Worm (Caenorhabditis elegans) whole organism, mixed stage, embryonic: Measurements from ENCODE around the gene H41C03.1.

ENCODE experiments used
- M03D4.4 ChIP-seq: sonication (generic microtip); optimal IDR thresholded peaks from 2 replicates; lab custom pipeline; 2017; ENCODE audit warnings: mild to moderate bottlenecking, missing genetic modification characterization, missing compliant biosample characterization
- bed-3 ChIP-seq: fragments of 200-800 bp; sonication (Bioruptor generic); optimal IDR thresholded peaks from 3 replicates; lab custom pipeline; 2018; ENCODE audit warnings: mild to moderate bottlenecking, missing genetic modification characterization, moderate library complexity, missing compliant biosample characterization
- blmp-1 ChIP-seq: fragments of 150-350 bp; optimal IDR thresholded peaks from 2 replicates; lab custom pipeline; 2014; ENCODE audit warnings: missing biosample characterization, missing genetic modification characterization
- ceh-39 ChIP-seq: fragments of 150-350 bp; optimal IDR thresholded peaks from 2 replicates; lab custom pipeline; 2014; ENCODE audit warnings: missing biosample characterization, missing genetic modification characterization
- ceh-43 ChIP-seq: fragments of 200-800 bp; sonication (Bioruptor generic); optimal IDR thresholded peaks from 2 replicates; lab custom pipeline; 2018; ENCODE audit warnings: mild to moderate bottlenecking, missing genetic modification characterization, moderate library complexity, missing compliant biosample characterization
- ceh-83 ChIP-seq: fragments of 200-800 bp; sonication (Bioruptor generic); optimal IDR thresholded peaks from 2 replicates; lab custom pipeline; 2018; ENCODE audit warnings: mild to moderate bottlenecking, missing genetic modification characterization, missing compliant biosample characterization
- ces-1 ChIP-seq: fragments of 150-350 bp; optimal IDR thresholded peaks from 2 replicates; lab custom pipeline; 2014; ENCODE audit warnings: missing biosample characterization, missing genetic modification reagents, missing genetic modification characterization
- cnd-1 ChIP-seq: fragments of 200-800 bp; sonication (Bioruptor generic); optimal IDR thresholded peaks from 2 replicates; lab custom pipeline; 2018; ENCODE audit warnings: mild to moderate bottlenecking, missing genetic modification characterization, missing compliant biosample characterization
- elt-1 ChIP-seq: sonication (generic microtip); optimal IDR thresholded peaks from 2 replicates; lab custom pipeline; 2017; ENCODE audit warnings: missing genetic modification characterization, mild to moderate bottlenecking, missing compliant biosample characterization, antibody characterized with exemption, moderate library complexity, borderline replicate concordance; ENCODE audit not compliant: insufficient read depth
- elt-3 ChIP-seq: fragments of 150-350 bp; optimal IDR thresholded peaks from 2 replicates; lab custom pipeline; 2014; ENCODE audit warnings: missing biosample characterization, missing genetic modification characterization
- flh-1 ChIP-seq: fragments of 200-800 bp; sonication (Bioruptor generic); optimal IDR thresholded peaks from 2 replicates; lab custom pipeline; 2018; ENCODE audit warnings: mild to moderate bottlenecking, missing genetic modification characterization, moderate library complexity, missing compliant biosample characterization
- ham-2 ChIP-seq: fragments of 200-800 bp; sonication (Bioruptor generic); optimal IDR thresholded peaks from 2 replicates; lab custom pipeline; 2018; ENCODE audit warnings: mild to moderate bottlenecking, missing genetic modification characterization, missing compliant biosample characterization
- hlh-1 ChIP-seq: fragments of 150-350 bp; optimal IDR thresholded peaks from 2 replicates; lab custom pipeline; 2014; ENCODE audit warnings: missing biosample characterization, missing genetic modification reagents, missing genetic modification characterization
- lin-32 ChIP-seq: fragments of 200-800 bp; sonication (Bioruptor generic); optimal IDR thresholded peaks from 2 replicates; lab custom pipeline; 2018; ENCODE audit warnings: mild to moderate bottlenecking, missing genetic modification characterization, missing compliant biosample characterization
- lsy-2 ChIP-seq: fragments of 150-350 bp; optimal IDR thresholded peaks from 2 replicates; lab custom pipeline; 2014; ENCODE audit warnings: missing biosample characterization, missing genetic modification characterization
- mab-5 ChIP-seq: fragments of 150-350 bp; optimal IDR thresholded peaks from 2 replicates; lab custom pipeline; 2014; ENCODE audit warnings: missing biosample characterization, missing genetic modification characterization
- mls-2 ChIP-seq: sonication (generic microtip); optimal IDR thresholded peaks from 2 replicates; lab custom pipeline; 2016; ENCODE audit warnings: mild to moderate bottlenecking, missing genetic modification characterization, moderate library complexity, missing compliant biosample characterization
- nhr-12 ChIP-seq: fragments of 150-350 bp; optimal IDR thresholded peaks from 2 replicates; lab custom pipeline; 2014; ENCODE audit warnings: missing biosample characterization, missing genetic modification characterization
- nhr-2 ChIP-seq: fragments of 150-350 bp; optimal IDR thresholded peaks from 2 replicates; lab custom pipeline; 2014; ENCODE audit warnings: missing biosample characterization, missing genetic modification characterization
- nhr-237 ChIP-seq: fragments of 150-350 bp; optimal IDR thresholded peaks from 2 replicates; lab custom pipeline; 2014; ENCODE audit warnings: missing biosample characterization, missing genetic modification characterization
- nhr-28 ChIP-seq: fragments of 150-350 bp; optimal IDR thresholded peaks from 2 replicates; lab custom pipeline; 2014; ENCODE audit warnings: missing biosample characterization, missing genetic modification characterization
- nhr-76 ChIP-seq: sonication (generic microtip); optimal IDR thresholded peaks from 2 replicates; lab custom pipeline; 2017; ENCODE audit warnings: missing biosample characterization, missing genetic modification characterization
- pha-4 ChIP-seq: fragments of 150-350 bp; optimal IDR thresholded peaks from 2 replicates; lab custom pipeline; 2018; ENCODE audit warnings: missing biosample characterization, missing genetic modification reagents, missing genetic modification characterization
- sem-2 ChIP-seq: fragments of 200-800 bp; sonication (Bioruptor generic); optimal IDR thresholded peaks from 2 replicates; lab custom pipeline; 2018; ENCODE audit warnings: mild to moderate bottlenecking, missing genetic modification characterization, missing compliant biosample characterization
- sptf-1 ChIP-seq: sonication (generic microtip); optimal IDR thresholded peaks from 2 replicates; lab custom pipeline; 2017; ENCODE audit warnings: mild to moderate bottlenecking, missing genetic modification characterization, moderate library complexity, missing compliant biosample characterization
- unc-120 ChIP-seq: sonication (generic microtip); optimal IDR thresholded peaks from 2 replicates; lab custom pipeline; 2017; ENCODE audit warnings: missing genetic modification characterization, missing compliant biosample characterization; ENCODE audit not compliant: poor library complexity, severe bottlenecking
- unc-62 ChIP-seq: fragments of 150-350 bp; optimal IDR thresholded peaks from 2 replicates; lab custom pipeline; 2014; ENCODE audit warnings: missing biosample characterization, missing genetic modification reagents, missing genetic modification characterization
- zip-8 ChIP-seq: fragments of 150-350 bp; optimal IDR thresholded peaks from 2 replicates; lab custom pipeline; 2014; ENCODE audit warnings: missing biosample characterization, missing genetic modification characterization

Gene H41C03.1

DNA sequence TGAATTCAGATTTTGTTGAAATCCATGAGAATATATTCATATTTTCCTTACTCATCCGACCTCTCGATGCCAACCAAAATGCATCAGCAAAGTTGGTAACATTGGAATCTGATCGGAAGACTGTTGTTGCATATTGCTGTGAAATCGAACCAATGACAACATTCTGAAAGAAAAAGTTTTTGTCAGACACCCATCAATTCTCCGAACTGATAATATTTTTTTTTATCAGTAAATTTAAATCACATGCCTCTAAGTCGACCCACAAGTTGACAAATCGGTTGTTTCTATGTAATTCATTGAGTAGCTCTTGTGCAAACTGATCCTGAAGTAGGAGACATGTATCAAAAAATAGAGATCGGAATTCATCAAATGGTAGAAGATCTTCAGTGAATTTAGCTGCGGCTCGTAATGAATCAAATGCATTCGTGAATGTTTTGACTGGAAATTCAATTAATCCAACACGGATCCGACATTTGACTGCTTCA is 24.2 kb upstream of the H41C03.1 start, which contains the start of gene col-74:
Gene col-74, plus strand, starts transcription at position 435 of the 485 bp plus-strand sequence.
- no peak for TF ChIP-seq lin-32 (GFP tag; lab: Kevin White, UChicago)

ce11 chrII:5831373-5831772 is 22.8 kb upstream of the H41C03.1 start:
- TF ChIP-seq flh-1 (GFP tag; lab: Kevin White, UChicago) (no peak), nhr-2 (no peak), mls-2 (tag; lab: Kevin White, UChicago) (no peak), zip-8 (tag; lab: Kevin White, UChicago) (no peak), ham-2 (no peak), ces-1 (GFP tag; lab: Kevin White, UChicago) (no peak), nhr-12 (tag; lab: Kevin White, UChicago) (no peak), bed-3 (GFP tag; lab: Kevin White, UChicago) (no peak), M03D4.4 (tag; lab: Kevin White, UChicago) (no peak), ceh-39 (tag; lab: Kevin White, UChicago) (no peak), unc-120 (no peak), hlh-1 (tag; lab: Kevin White, UChicago) (no peak)

- no peak for TF ChIP-seq unc-62 (GFP tag; lab: Kevin White, UChicago)
- TF ChIP-seq elt-3 (tag; lab: Kevin White, UChicago): no peak
- TF ChIP-seq lin-32 (GFP tag; lab: Kevin White, UChicago): no peak
- no peak for TF ChIP-seq mls-2 (tag; lab: Kevin White, UChicago)
- TF ChIP-seq sptf-1 (tag; lab: Kevin White, UChicago): no peak
- TF ChIP-seq ceh-83: no peak
- no peak for TF ChIP-seq elt-1 (tag; lab: Kevin White, UChicago)
- TF ChIP-seq bed-3 (GFP tag; lab: Kevin White, UChicago): no peak
- no peak for TF ChIP-seq sem-2 (GFP tag; lab: Kevin White, UChicago)
- TF ChIP-seq mab-5 (tag; lab: Kevin White, UChicago): no peak
- no peak for TF ChIP-seq nhr-28 (tag; lab: Kevin White, UChicago)
- TF ChIP-seq M03D4.4 (tag; lab: Kevin White, UChicago): no peak
- no peak for TF ChIP-seq pha-4 (tag; lab: Kevin White, UChicago)
- TF ChIP-seq ceh-43 (GFP tag; lab: Kevin White, UChicago): no peak
- no peak for TF ChIP-seq ceh-39 (tag; lab: Kevin White, UChicago)
- TF ChIP-seq, all 35 proteins: peak for 0
Observed at ce11 chrII:5833136-5833535, 21.1 kb upstream of the H41C03.1 start, which contains the start of gene gtap-1. Gene gtap-1 (minus strand): TSS chrII:5833236.

- TF ChIP-seq lsy-2 (tag; lab: Kevin White, UChicago) (no peak), ceh-43 (GFP tag; lab: Kevin White, UChicago) (no peak), ces-1 (GFP tag; lab: Kevin White, UChicago) (no peak), nhr-2 (no peak), sem-2 (GFP tag; lab: Kevin White, UChicago) (no peak), elt-1 (tag; lab: Kevin White, UChicago) (no peak), mls-2 (tag; lab: Kevin White, UChicago) (no peak), elt-3 (tag; lab: Kevin White, UChicago) (no peak), nhr-76 (tag; lab: Kevin White, UChicago) (no peak), ceh-39 (tag; lab: Kevin White, UChicago) (no peak), blmp-1 (tag; lab: Kevin White, UChicago) (no peak), ham-2 (no peak), nhr-28 (tag; lab: Kevin White, UChicago) (no peak), zip-8 (tag; lab: Kevin White, UChicago) (no peak), nhr-12 (tag; lab: Kevin White, UChicago) (no peak)
Observed at ce11 chrII:5835146-5835545, 19.1 kb upstream of the H41C03.1 start.

ce11 chrII:5836153-5836719 is 18.0 kb upstream of the H41C03.1 start, which contains the start of gene fzo-1:
Gene fzo-1 (minus strand): TSS chrII:5836203.
- TF ChIP-seq pha-4 (tag; lab: Kevin White, UChicago) (no peak), ceh-83 (peak; percentile 59), cnd-1 (peak; percentile 32), ces-1 (GFP tag; lab: Kevin White, UChicago) (peak; percentile 82), lsy-2 (tag; lab: Kevin White, UChicago) (peak; percentile 32), ceh-39 (tag; lab: Kevin White, UChicago) (peak; percentile 20), nhr-237 (tag; lab: Kevin White, UChicago) (peak; percentile 38), blmp-1 (tag; lab: Kevin White, UChicago) (no peak), unc-120 (peak; percentile 34), bed-3 (GFP tag; lab: Kevin White, UChicago) (peak; percentile 19)
